Worm (Caenorhabditis elegans): ENCODE measurements around the gene T24C2.3.
A peak's percentile ranks its signal among the peaks of the same experiment; 100 is the strongest.

T24C2.3 gene

DNA sequence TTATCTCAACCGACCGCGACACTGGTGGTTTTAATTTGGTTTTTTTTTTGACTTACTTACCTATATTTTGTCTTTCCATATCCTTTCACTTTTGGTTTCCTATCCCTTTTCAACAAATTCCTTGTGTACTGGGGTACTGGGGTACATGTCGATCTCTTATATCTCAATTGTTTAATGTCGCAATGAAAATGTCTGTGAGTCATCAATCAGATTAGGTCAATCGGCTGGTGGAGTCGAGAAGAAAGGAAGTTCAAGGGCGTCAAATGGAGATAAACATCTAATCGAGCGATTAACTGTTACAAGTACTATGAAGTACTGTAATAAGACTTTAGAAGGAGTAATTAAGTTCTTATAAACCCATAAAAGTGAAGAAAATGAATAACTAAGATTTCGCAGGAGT is 32.6 kb downstream of the T24C2.3 start (continued):
- TF ChIP-seq pag-3 (tag; optimal IDR thresholded peaks at IDR 0.05; ENCODE audit: borderline replicate concordance, insufficient read depth) = no peak
- TF ChIP-seq ceh-88 (GFP tag; IDR thresholded peaks at IDR 0.05) = no peak
- no peak for TF ChIP-seq nhr-11 (tag; optimal IDR thresholded peaks at IDR 0.05)

DNA sequence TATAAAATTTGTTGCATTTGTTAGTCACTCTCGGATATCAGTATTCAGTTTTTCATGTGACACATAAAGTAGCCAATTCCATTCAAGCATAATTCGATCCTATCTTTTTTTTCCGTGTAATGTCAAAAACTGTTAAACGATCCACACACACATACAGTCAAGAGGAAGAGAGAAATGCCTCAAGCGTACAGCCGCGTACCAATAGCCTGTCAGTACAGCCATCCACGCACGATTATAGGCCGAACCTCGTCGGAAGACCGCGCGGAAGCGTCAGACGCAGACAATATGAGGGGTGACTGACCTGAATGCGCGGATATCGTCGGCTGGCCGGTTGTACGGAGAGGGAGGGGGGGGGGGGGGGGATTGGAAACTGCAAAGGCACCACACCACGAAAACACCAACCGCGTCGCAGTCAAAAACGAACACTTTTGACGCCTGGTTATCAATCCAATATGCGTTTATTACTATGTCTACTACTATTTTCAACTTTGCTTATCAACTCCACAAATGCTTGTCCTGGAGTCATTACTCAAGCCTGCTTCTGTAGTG is 34.3 kb downstream of the T24C2.3 start, which contains the start of gene let-4:
TSS of gene let-4 (plus strand) at position 357 of the 549 bp plus-strand sequence.
- TF ChIP-seq blmp-1 (tag; optimal IDR thresholded peaks at IDR 0.05) (peak; percentile 61), vab-15 (tag; optimal IDR thresholded peaks at IDR 0.05) (no peak)

DNA sequence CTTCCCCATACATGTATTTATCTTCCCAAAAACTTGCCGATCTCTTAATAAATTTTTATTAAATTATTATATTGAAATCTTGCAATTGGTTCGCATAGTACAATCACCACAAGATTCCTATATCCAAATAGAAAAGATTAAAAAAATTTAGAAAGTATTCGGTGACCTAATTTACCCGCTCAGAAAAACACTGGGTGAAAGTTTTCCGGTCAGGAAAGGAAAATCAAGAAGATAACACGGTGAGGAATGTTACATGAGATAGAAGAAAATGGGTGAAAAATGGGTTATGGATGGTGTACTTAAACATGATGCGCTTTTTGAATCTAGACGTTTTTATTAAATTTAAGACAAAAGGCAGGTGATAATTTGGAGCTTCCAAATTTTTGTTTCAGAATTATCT is 37.5 kb downstream of the T24C2.3 start:
- TF ChIP-seq sox-4 (tag; optimal IDR thresholded peaks at IDR 0.05) = no peak
- TF ChIP-seq elt-3 (tag; optimal IDR thresholded peaks at IDR 0.05) = peak in 1 of 6 experiments; percentile 17
- TF ChIP-seq blmp-1 (tag; optimal IDR thresholded peaks at IDR 0.05) = peak; percentile 99
- TF ChIP-seq pax-3 (tag; optimal IDR thresholded peaks at IDR 0.05) = no peak

DNA sequence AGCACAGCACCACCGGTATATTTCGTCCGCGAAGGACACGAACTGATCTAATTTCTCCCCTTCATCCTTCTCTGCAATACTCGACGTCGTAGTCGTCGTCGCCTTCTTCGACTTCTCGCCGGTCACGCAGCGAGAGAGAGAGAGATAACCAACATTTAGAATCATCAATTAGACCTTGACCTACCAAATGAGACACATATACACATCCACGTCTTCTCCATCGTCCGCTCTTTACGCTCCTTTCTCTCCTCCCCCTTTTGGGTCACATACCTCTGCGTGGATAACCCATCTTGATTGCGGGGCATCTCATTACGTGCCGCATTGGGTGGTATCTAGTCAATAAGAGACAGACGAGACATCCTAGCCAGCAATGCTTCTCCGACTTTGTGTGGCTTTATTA is 38.1 kb downstream of the T24C2.3 start, which contains the start of gene sym-1:
TSS of gene sym-1 (plus strand) at position 194 of the 400 bp plus-strand sequence.
- TF ChIP-seq fkh-8 (tag; optimal IDR thresholded peaks at IDR 0.05) (no peak), nhr-19 (GFP tag; conservative IDR thresholded peaks at IDR 0.05) (no peak), aly-2 (tag; optimal IDR thresholded peaks at IDR 0.05) (no peak), ceh-88 (GFP tag; IDR thresholded peaks at IDR 0.05) (no peak), efl-3 (GFP tag; optimal IDR thresholded peaks at IDR 0.05) (no peak), skn-1 (tag; optimal IDR thresholded peaks at IDR 0.05) (no peak), elt-3 (tag; optimal IDR thresholded peaks at IDR 0.05) (peak in 1 of 6 experiments; percentile 15), lin-14 (GFP tag; optimal IDR thresholded peaks at IDR 0.05) (peak; percentile 39), lin-35 (GFP tag; optimal IDR thresholded peaks at IDR 0.05) (no peak), alr-1 (tag; optimal IDR thresholded peaks at IDR 0.05; ENCODE audit: borderline replicate concordance) (no peak), sup-37 (GFP tag; optimal IDR thresholded peaks at IDR 0.05) (no peak), pax-3 (tag; optimal IDR thresholded peaks at IDR 0.05) (no peak), unc-30 (tag; optimal IDR thresholded peaks at IDR 0.05) (no peak), mep-1 (tag; optimal IDR thresholded peaks at IDR 0.05) (peak; percentile 32), C34B4.2 (tag; optimal IDR thresholded peaks at IDR 0.05) (no peak), lin-13 (GFP tag; optimal IDR thresholded peaks at IDR 0.05) (no peak), nhr-11 (tag; optimal IDR thresholded peaks at IDR 0.05) (no peak), nhr-77 (tag; optimal IDR thresholded peaks at IDR 0.05) (no peak), unc-62 (GFP tag; optimal IDR thresholded peaks at IDR 0.05) (no peak), blmp-1 (tag; optimal IDR thresholded peaks at IDR 0.05) (peak; percentile 91), elt-2 (tag; optimal IDR thresholded peaks at IDR 0.05) (no peak), zag-1 (tag; optimal IDR thresholded peaks at IDR 0.05) (no peak), unc-130 (tag; optimal IDR thresholded peaks at IDR 0.05) (no peak), nhr-85 (tag) (peak; percentile 72), hpl-2 (GFP tag; optimal IDR thresholded peaks at IDR 0.05) (no peak), nhr-90 (tag; optimal IDR thresholded peaks at IDR 0.05; ENCODE audit: poor library complexity) (no peak), ama-1 (optimal IDR thresholded peaks at IDR 0.05) (no peak), lin-39 (tag; optimal IDR thresholded peaks at IDR 0.05) (no peak), mab-9 (GFP tag; IDR thresholded peaks at IDR 0.05) (no peak), nhr-28 (tag; optimal IDR thresholded peaks at IDR 0.05) (no peak), tbx-2 (tag; optimal IDR thresholded peaks at IDR 0.05) (no peak), vab-15 (tag; optimal IDR thresholded peaks at IDR 0.05) (no peak), snpc-4 (tag; optimal IDR thresholded peaks at IDR 0.05) (no peak), egl-27 (tag; optimal IDR thresholded peaks at IDR 0.05) (no peak), aha-1 (tag; optimal IDR thresholded peaks at IDR 0.05) (no peak), dsc-1 (tag; optimal IDR thresholded peaks at IDR 0.05) (no peak), fkh-4 (tag; optimal IDR thresholded peaks at IDR 0.05; ENCODE audit: borderline replicate concordance) (no peak), pag-3 (tag; optimal IDR thresholded peaks at IDR 0.05; ENCODE audit: borderline replicate concordance, insufficient read depth) (no peak), snu-23 (GFP tag; optimal IDR thresholded peaks at IDR 0.05) (no peak), ceh-82 (tag; optimal IDR thresholded peaks at IDR 0.05) (no peak)
